Fruit fly (Drosophila melanogaster) S2 (cell line): Measurements from ENCODE around the gene Aos1.

ENCODE experiments used
- CG8478 ChIP-seq: fragments of >200 bp; optimal IDR thresholded peaks from 2 replicates; lab custom pipeline; 2018
- CTCF ChIP-seq, 2 experiments: fragments of >200 bp; optimal IDR thresholded peaks; 2 replicates each; lab custom pipeline; 2018

- TF ChIP-seq CTCF (optimal IDR thresholded peaks at IDR 0.05; lab: Kevin White, UChicago) (peak in 1 of 2 experiments; percentile 30), CG8478 (lab: Kevin White, UChicago) (no peak)
Measured at dm6 chr3R:12413274-12413958, 20.2 kb downstream of the Aos1 start, which contains the start of the genes Dip-C and pps.
